Worm (Caenorhabditis elegans): ENCODE results near the gene baf-1.

- TF ChIP-seq nhr-77 (tag; optimal IDR thresholded peaks at IDR 0.05), result no peak
- TF ChIP-seq lin-11 (tag; optimal IDR thresholded peaks at IDR 0.05), result no peak
- TF ChIP-seq nhr-25 (tag; optimal IDR thresholded peaks at IDR 0.05), result peak; percentile 26
- no peak for TF ChIP-seq mdl-1 (tag; optimal IDR thresholded peaks at IDR 0.05)
- no peak for TF ChIP-seq nhr-10 (tag; optimal IDR thresholded peaks at IDR 0.05)
- TF ChIP-seq aly-2 (tag; optimal IDR thresholded peaks at IDR 0.05), result no peak
- TF ChIP-seq ztf-11 (tag; optimal IDR thresholded peaks at IDR 0.05), result no peak
- TF ChIP-seq ama-1 (optimal IDR thresholded peaks at IDR 0.05), result no peak
- TF ChIP-seq C34F6.9 (tag; optimal IDR thresholded peaks at IDR 0.05), result peak; percentile 89
- TF ChIP-seq nhr-6 (tag; optimal IDR thresholded peaks at IDR 0.05), result no peak
- TF ChIP-seq dmd-4 (tag; optimal IDR thresholded peaks at IDR 0.05), result no peak
- TF ChIP-seq fos-1 (tag; optimal IDR thresholded peaks at IDR 0.05), result no peak
Measured at ce11 chrIII:9465424-9465823, 1.8 kb upstream of the baf-1 start, which contains the start of gene B0464.9.
